Worm (Caenorhabditis elegans) whole organism, late embryonic: ENCODE measurements around the gene Y44A6D.5.

Source experiments
- C08G9.2 ChIP-seq: sonication (generic microtip); optimal IDR thresholded peaks from 2 replicates; lab custom pipeline; 2016; ENCODE audit warnings: mild to moderate bottlenecking, missing genetic modification characterization, moderate library complexity, missing compliant biosample characterization
- C38D4.7 ChIP-seq: fragments of 200-800 bp; sonication (Bioruptor generic); optimal IDR thresholded peaks from 2 replicates; lab custom pipeline; 2018; ENCODE audit warnings: mild to moderate bottlenecking, missing genetic modification characterization, moderate library complexity, missing compliant biosample characterization
- F13H6.1 ChIP-seq: sonication (generic microtip); optimal IDR thresholded peaks from 2 replicates; lab custom pipeline; 2016; ENCODE audit warnings: missing genetic modification characterization, missing compliant biosample characterization
- Y22D7AL.16 ChIP-seq: sonication (generic microtip); optimal IDR thresholded peaks from 2 replicates; lab custom pipeline; 2016; ENCODE audit warnings: missing genetic modification characterization, missing compliant biosample characterization
- ama-1 ChIP-seq: fragments of 150-350 bp; optimal IDR thresholded peaks from 2 replicates; lab custom pipeline; 2014
- ceh-14 ChIP-seq: sonication (generic microtip); optimal IDR thresholded peaks from 2 replicates; lab custom pipeline; 2016; ENCODE audit warnings: missing genotype, missing genetic modification characterization, missing compliant biosample characterization
- ceh-18 ChIP-seq: sonication (generic microtip); optimal IDR thresholded peaks from 2 replicates; lab custom pipeline; 2016; ENCODE audit warnings: missing genetic modification characterization, missing compliant biosample characterization
- ceh-19 ChIP-seq: fragments of 200-800 bp; sonication (Bioruptor generic); optimal IDR thresholded peaks from 2 replicates; lab custom pipeline; 2018; ENCODE audit warnings: mild to moderate bottlenecking, missing genetic modification characterization, missing compliant biosample characterization
- ceh-2 ChIP-seq: sonication (generic microtip); optimal IDR thresholded peaks from 2 replicates; lab custom pipeline; 2016; ENCODE audit warnings: missing genotype, missing genetic modification characterization, missing compliant biosample characterization
- ceh-22 ChIP-seq: sonication (generic microtip); optimal IDR thresholded peaks from 2 replicates; lab custom pipeline; 2017; ENCODE audit warnings: missing biosample characterization, missing genetic modification characterization
- ceh-24 ChIP-seq: sonication (generic microtip); optimal IDR thresholded peaks from 2 replicates; lab custom pipeline; 2016; ENCODE audit warnings: mild to moderate bottlenecking, missing genetic modification characterization, missing compliant biosample characterization
- ceh-31 ChIP-seq: sonication (generic microtip); optimal IDR thresholded peaks from 2 replicates; lab custom pipeline; 2016; ENCODE audit warnings: missing genetic modification characterization, missing compliant biosample characterization
- ceh-34 ChIP-seq: sonication (generic microtip); optimal IDR thresholded peaks from 2 replicates; lab custom pipeline; 2016; ENCODE audit warnings: mild to moderate bottlenecking, missing genetic modification characterization, missing compliant biosample characterization
- ceh-48 ChIP-seq: sonication (generic microtip); optimal IDR thresholded peaks from 2 replicates; lab custom pipeline; 2016; ENCODE audit warnings: missing genetic modification characterization, inconsistent platforms, missing compliant biosample characterization
- ceh-6 ChIP-seq: fragments of 200-800 bp; sonication (Bioruptor generic); optimal IDR thresholded peaks from 2 replicates; lab custom pipeline; 2018; ENCODE audit warnings: mild to moderate bottlenecking, missing genetic modification characterization, missing compliant biosample characterization
- che-1 ChIP-seq: sonication (generic microtip); optimal IDR thresholded peaks from 2 replicates; lab custom pipeline; 2016; ENCODE audit warnings: mild to moderate bottlenecking, missing genetic modification characterization, missing compliant biosample characterization
- elt-2 ChIP-seq: sonication (generic microtip); optimal IDR thresholded peaks from 2 replicates; lab custom pipeline; 2016; ENCODE audit warnings: missing genetic modification reagents, missing genetic modification characterization, missing compliant biosample characterization
- ets-4 ChIP-seq: sonication (generic microtip); optimal IDR thresholded peaks from 2 replicates; lab custom pipeline; 2016; ENCODE audit warnings: missing genetic modification characterization, missing compliant biosample characterization
- fkh-6 ChIP-seq: sonication (generic microtip); optimal IDR thresholded peaks from 2 replicates; lab custom pipeline; 2016; ENCODE audit warnings: missing genetic modification characterization, missing compliant biosample characterization
- gmeb-2 ChIP-seq: sonication (generic microtip); optimal IDR thresholded peaks from 2 replicates; lab custom pipeline; 2016; ENCODE audit warnings: missing genetic modification characterization, inconsistent platforms, missing compliant biosample characterization
- hlh-13 ChIP-seq: fragments of 200-800 bp; sonication (Bioruptor generic); optimal IDR thresholded peaks from 2 replicates; lab custom pipeline; 2018; ENCODE audit warnings: mild to moderate bottlenecking, missing genetic modification characterization, missing compliant biosample characterization
- hlh-30 ChIP-seq: sonication (generic microtip); optimal IDR thresholded peaks from 2 replicates; lab custom pipeline; 2017; ENCODE audit warnings: antibody characterized with exemption, missing genetic modification characterization, missing compliant biosample characterization; ENCODE audit not compliant: insufficient read depth
- hlh-6 ChIP-seq: sonication (generic microtip); optimal IDR thresholded peaks from 2 replicates; lab custom pipeline; 2016; ENCODE audit warnings: missing genotype, missing genetic modification characterization, missing compliant biosample characterization
- hlh-8 ChIP-seq: sonication (generic microtip); optimal IDR thresholded peaks from 2 replicates; lab custom pipeline; 2016; ENCODE audit warnings: missing genotype, missing genetic modification characterization, missing compliant biosample characterization
- lin-11 ChIP-seq: fragments of 200-800 bp; sonication (Bioruptor generic); optimal IDR thresholded peaks from 2 replicates; lab custom pipeline; 2018; ENCODE audit warnings: mild to moderate bottlenecking, missing genetic modification characterization, missing compliant biosample characterization
- madf-2 ChIP-seq: sonication (generic microtip); optimal IDR thresholded peaks from 2 replicates; lab custom pipeline; 2017; ENCODE audit warnings: missing genetic modification characterization, missing compliant biosample characterization
- nfya-1 ChIP-seq: sonication (generic microtip); optimal IDR thresholded peaks from 2 replicates; lab custom pipeline; 2017; ENCODE audit warnings: missing genetic modification characterization, mild to moderate bottlenecking, missing compliant biosample characterization, antibody characterized with exemption, moderate library complexity
- nhr-232 ChIP-seq: sonication (generic microtip); optimal IDR thresholded peaks from 2 replicates; lab custom pipeline; 2016; ENCODE audit warnings: missing genetic modification characterization, missing compliant biosample characterization
- npax-4 ChIP-seq: sonication (generic microtip); optimal IDR thresholded peaks from 2 replicates; lab custom pipeline; 2016; ENCODE audit warnings: missing genetic modification characterization, missing compliant biosample characterization
- pax-1 ChIP-seq: fragments of 150-350 bp; optimal IDR thresholded peaks from 2 replicates; lab custom pipeline; 2014; ENCODE audit warnings: missing biosample characterization, missing genetic modification characterization
- pros-1 ChIP-seq: fragments of 150-350 bp; optimal IDR thresholded peaks from 2 replicates; lab custom pipeline; 2014; ENCODE audit warnings: missing biosample characterization, missing genetic modification reagents, missing genetic modification characterization
- ref-2 ChIP-seq: sonication (generic microtip); optimal IDR thresholded peaks from 2 replicates; lab custom pipeline; 2016; ENCODE audit warnings: missing genetic modification characterization, missing compliant biosample characterization
- sox-2 ChIP-seq: fragments of 200-800 bp; sonication (Bioruptor generic); IDR thresholded peaks from 2 replicates; pipeline ENCODE4 v1.3.6; 2022; ENCODE audit warnings: missing genetic modification reagents, missing genetic modification characterization, missing compliant biosample characterization
- sox-4 ChIP-seq: sonication (generic microtip); optimal IDR thresholded peaks from 2 replicates; lab custom pipeline; 2017; ENCODE audit warnings: mild to moderate bottlenecking, missing genetic modification characterization, inconsistent platforms, missing compliant biosample characterization
- tbx-2 ChIP-seq: sonication (generic microtip); optimal IDR thresholded peaks from 2 replicates; lab custom pipeline; 2016; ENCODE audit warnings: missing genetic modification characterization, missing compliant biosample characterization
- tbx-7 ChIP-seq: sonication (generic microtip); optimal IDR thresholded peaks from 2 replicates; lab custom pipeline; 2016; ENCODE audit warnings: missing genotype, missing genetic modification characterization, missing compliant biosample characterization
- unc-42 ChIP-seq: sonication (generic microtip); optimal IDR thresholded peaks from 2 replicates; lab custom pipeline; 2016; ENCODE audit warnings: missing genotype, missing genetic modification characterization, missing compliant biosample characterization
- unc-55 ChIP-seq: sonication (generic microtip); optimal IDR thresholded peaks from 2 replicates; lab custom pipeline; 2017; ENCODE audit warnings: missing biosample characterization, missing genetic modification reagents, missing genetic modification characterization
- unc-86 ChIP-seq: sonication (generic microtip); optimal IDR thresholded peaks from 2 replicates; lab custom pipeline; 2016; ENCODE audit warnings: missing genetic modification characterization, missing compliant biosample characterization
- zip-5 ChIP-seq: sonication (generic microtip); optimal IDR thresholded peaks from 2 replicates; lab custom pipeline; 2016; ENCODE audit warnings: missing genetic modification characterization, missing compliant biosample characterization
- ztf-16 ChIP-seq: sonication (generic microtip); optimal IDR thresholded peaks from 2 replicates; lab custom pipeline; 2017; ENCODE audit warnings: missing genetic modification characterization, missing compliant biosample characterization

Gene Y44A6D.5

ce11 chrV:20832554-20832963 lies 29.8 kb upstream of the Y44A6D.5 start (continued):
- TF ChIP-seq C38D4.7, result no peak
- no peak for TF ChIP-seq ceh-22 (tag; lab: Kevin White, UChicago)
- TF ChIP-seq tbx-7 (tag; lab: Kevin White, UChicago), result peak; percentile 23
- no peak for TF ChIP-seq pax-1
- peak; percentile 55 for TF ChIP-seq unc-86 (tag; lab: Kevin White, UChicago)
- no peak for TF ChIP-seq F13H6.1 (tag; lab: Kevin White, UChicago)
- TF ChIP-seq hlh-13 (GFP tag; lab: Kevin White, UChicago), result no peak
- no peak for TF ChIP-seq ceh-6
- TF ChIP-seq sox-4 (tag; lab: Kevin White, UChicago), result peak; percentile 12
- peak; percentile 58 for TF ChIP-seq hlh-8 (tag; lab: Kevin White, UChicago)
- TF ChIP-seq ceh-14 (tag; lab: Kevin White, UChicago), result peak; percentile 55
- TF ChIP-seq ceh-24 (tag; lab: Kevin White, UChicago), result no peak
- no peak for TF ChIP-seq gmeb-2 (tag; lab: Kevin White, UChicago)

DNA sequence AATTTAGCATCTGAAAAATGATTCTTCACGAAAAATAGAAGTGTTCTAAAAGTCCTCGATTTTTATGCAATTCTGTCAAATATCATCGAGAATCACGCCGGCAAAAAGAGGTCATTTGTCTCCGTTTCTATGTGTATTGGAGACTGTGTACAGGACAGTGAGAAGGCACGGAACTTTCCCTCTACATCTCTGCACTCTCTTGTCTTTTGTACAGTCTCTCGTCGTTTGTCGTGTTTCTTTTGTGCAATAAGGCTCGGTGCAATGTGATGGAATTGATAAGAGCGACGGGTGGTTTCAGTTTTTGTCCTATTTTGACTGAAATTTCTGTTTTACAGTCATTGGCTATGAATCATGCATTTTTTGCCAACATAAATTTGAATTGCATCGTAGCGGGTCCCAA lies 29.1 kb upstream of the Y44A6D.5 start:
- TF ChIP-seq elt-2 (tag; lab: Kevin White, UChicago) (peak; percentile 18), madf-2 (tag; lab: Kevin White, UChicago) (no peak)

ce11 chrV:20830409-20830808 lies 27.6 kb upstream of the Y44A6D.5 start:
- TF ChIP-seq ceh-34 (no peak), ceh-2 (no peak)

ce11 chrV:20829511-20829910 lies 26.7 kb upstream of the Y44A6D.5 start, which contains the start of gene num-1:
Gene num-1 (plus strand): TSS chrV:20829811.
- no peak for TF ChIP-seq ama-1 (lab: Kevin White, UChicago)
- no peak for TF ChIP-seq pros-1
- no peak for TF ChIP-seq tbx-7 (tag; lab: Kevin White, UChicago)
- no peak for TF ChIP-seq lin-11 (tag; lab: Kevin White, UChicago)
- TF ChIP-seq sox-2, result no peak
- TF ChIP-seq ceh-19 (GFP tag; lab: Kevin White, UChicago), result no peak
- no peak for TF ChIP-seq unc-55
- TF ChIP-seq nfya-1 (tag; lab: Kevin White, UChicago), result no peak
- TF ChIP-seq C08G9.2 (tag; lab: Kevin White, UChicago), result no peak
- TF ChIP-seq nhr-232 (tag; lab: Kevin White, UChicago), result no peak
- no peak for TF ChIP-seq ets-4 (tag; lab: Kevin White, UChicago)
- no peak for TF ChIP-seq hlh-6 (tag; lab: Kevin White, UChicago)
- no peak for TF ChIP-seq fkh-6

- TF ChIP-seq unc-55 (peak; percentile 68), ceh-31 (peak; percentile 69), unc-42 (tag; lab: Kevin White, UChicago) (peak; percentile 56), npax-4 (tag; lab: Kevin White, UChicago) (no peak), ztf-16 (tag; lab: Kevin White, UChicago) (no peak), ceh-18 (tag; lab: Kevin White, UChicago) (peak; percentile 7), ref-2 (tag; lab: Kevin White, UChicago) (no peak), zip-5 (tag; lab: Kevin White, UChicago) (no peak), nfya-1 (tag; lab: Kevin White, UChicago) (peak; percentile 68), che-1 (tag; lab: Kevin White, UChicago) (no peak), tbx-2 (tag; lab: Kevin White, UChicago) (peak; percentile 30), madf-2 (tag; lab: Kevin White, UChicago) (no peak), nhr-232 (tag; lab: Kevin White, UChicago) (no peak), ceh-14 (tag; lab: Kevin White, UChicago) (no peak), lin-11 (tag; lab: Kevin White, UChicago) (no peak), ama-1 (lab: Kevin White, UChicago) (no peak), Y22D7AL.16 (tag; lab: Kevin White, UChicago) (no peak), ceh-48 (tag; lab: Kevin White, UChicago) (peak; percentile 96), hlh-30 (peak; percentile 63)
Measured at ce11 chrV:20828820-20829219, 26.0 kb upstream of the Y44A6D.5 start, which contains the start of gene sbt-1. Gene sbt-1 (minus strand): TSS chrV:20828881.
